Fruit fly (Drosophila melanogaster) whole organism, prepupa: ENCODE results near the gene Ets65A.

ENCODE experiments used
- CG31627 ChIP-seq: fragments of 200-800 bp; sonication (Bioruptor generic); optimal IDR thresholded peaks from 3 replicates; lab custom pipeline; 2016; ENCODE audit warnings: missing biosample characterization, missing genetic modification characterization
- CG6276 ChIP-seq: fragments of 200-800 bp; sonication (Bioruptor generic); optimal IDR thresholded peaks from 2 replicates; lab custom pipeline; 2017; ENCODE audit warnings: missing biosample characterization, mild to moderate bottlenecking, missing genetic modification characterization
- CG6792 ChIP-seq: fragments of 200-800 bp; sonication (Bioruptor generic); optimal IDR thresholded peaks from 3 replicates; lab custom pipeline; 2016; ENCODE audit warnings: missing biosample characterization, missing genetic modification characterization
- Gug ChIP-seq: fragments of 200-800 bp; sonication (Bioruptor generic); IDR thresholded peaks from 2 replicates; pipeline ENCODE4 v1.3.6; 2022; ENCODE audit warnings: missing biosample characterization, missing genetic modification characterization
- OdsH ChIP-seq: fragments of 200-800 bp; sonication (Bioruptor generic); optimal IDR thresholded peaks from 3 replicates; lab custom pipeline; 2016; ENCODE audit warnings: missing biosample characterization, missing genetic modification characterization
- acj6 ChIP-seq: fragments of 200-800 bp; sonication (Bioruptor generic); optimal IDR thresholded peaks from 3 replicates; lab custom pipeline; 2016; ENCODE audit warnings: missing biosample characterization, missing genetic modification characterization
- dsx ChIP-seq: fragments of 200-800 bp; optimal IDR thresholded peaks from 3 replicates; lab custom pipeline; 2019; ENCODE audit warnings: missing biosample characterization, mild to moderate bottlenecking, missing genetic modification characterization, moderate library complexity; ENCODE audit not compliant: poor library complexity, severe bottlenecking
- eg ChIP-seq: fragments of 200-800 bp; sonication (Bioruptor generic); IDR thresholded peaks from 3 replicates; pipeline ENCODE4 v1.3.6; 2022; ENCODE audit warnings: missing biosample characterization, missing genetic modification characterization

- TF ChIP-seq dsx (GFP tag; lab: Kevin White, UChicago) = peak; percentile 82
- peak; percentile 92 for TF ChIP-seq CG31627 (GFP tag; lab: Kevin White, UChicago)
- peak; percentile 94 for TF ChIP-seq acj6
- peak; percentile 83 for TF ChIP-seq CG6792
- TF ChIP-seq eg = peak; percentile 94
- TF ChIP-seq Gug = peak; percentile 91
- peak; percentile 96 for TF ChIP-seq OdsH (GFP tag; lab: Kevin White, UChicago)
- TF ChIP-seq CG6276 = peak; percentile 52
Observed at dm6 chr3L:6094697-6095096, 2.7 kb upstream of the Ets65A start, which contains the start of the genes CG10467 and loj.
